Worm (Caenorhabditis elegans) whole organism, L4 larva: Measurements from ENCODE around the gene fbxa-27.

ENCODE experiments used
- aly-2 ChIP-seq: sonication (generic microtip); optimal IDR thresholded peaks from 2 replicates; lab custom pipeline; 2018; ENCODE audit warnings: missing biosample characterization, missing genetic modification characterization
- daf-19 ChIP-seq: fragments of 200-800 bp; sonication (Bioruptor generic); conservative IDR thresholded peaks from 2 replicates; pipeline ENCODE4 v1.3.6; 2022; ENCODE audit warnings: missing genetic modification characterization, missing compliant biosample characterization
- dpl-1 ChIP-seq: fragments of 150-350 bp; optimal IDR thresholded peaks from 2 replicates; lab custom pipeline; 2014; ENCODE audit warnings: missing biosample characterization, missing genetic modification reagents, missing genetic modification characterization
- egl-27 ChIP-seq: sonication (generic microtip); optimal IDR thresholded peaks from 3 replicates; lab custom pipeline; 2017; ENCODE audit warnings: missing biosample characterization, missing genetic modification reagents, missing genetic modification characterization
- fos-1 ChIP-seq: fragments of 150-350 bp; optimal IDR thresholded peaks from 2 replicates; lab custom pipeline; 2014; ENCODE audit warnings: missing biosample characterization, missing genetic modification characterization
- lsy-2 ChIP-seq, 2 experiments: fragments of 150-350 bp in 1 of 2; sonication (generic microtip) in 1 of 2; optimal IDR thresholded peaks; 2 replicates each; lab custom pipeline; 2014 to 2017; ENCODE audit warnings: missing biosample characterization in 2 of 2, missing genetic modification characterization in 2 of 2
- nhr-28 ChIP-seq: fragments of 150-350 bp; optimal IDR thresholded peaks from 2 replicates; lab custom pipeline; 2014; ENCODE audit warnings: missing biosample characterization, missing genetic modification characterization
- pqm-1 ChIP-seq: sonication (generic microtip); optimal IDR thresholded peaks from 2 replicates; lab custom pipeline; 2017; ENCODE audit warnings: missing biosample characterization, missing genetic modification characterization
- saeg-2 ChIP-seq: fragments of 200-800 bp; sonication (Bioruptor generic); IDR thresholded peaks from 2 replicates; pipeline ENCODE4 v1.3.6; 2022; ENCODE audit warnings: missing genetic modification reagents, missing genetic modification characterization, missing compliant biosample characterization
- snpc-4 ChIP-seq: fragments of 150-350 bp; optimal IDR thresholded peaks from 2 replicates; lab custom pipeline; 2014; ENCODE audit warnings: missing biosample characterization, missing genetic modification characterization
- spr-1 ChIP-seq: sonication (generic microtip); optimal IDR thresholded peaks from 2 replicates; lab custom pipeline; 2016; ENCODE audit warnings: mild to moderate bottlenecking, missing genetic modification characterization, missing compliant biosample characterization
- unc-62 ChIP-seq, 3 experiments: fragments of 150-350 bp in 1 of 3; sonication (generic microtip); optimal IDR thresholded peaks in 2 of 3; peaks in 1 of 3; 1 replicate in 1 of 3; 2 replicates in 2 of 3; lab custom pipeline; 2014 to 2017; ENCODE audit warnings: missing biosample characterization in 3 of 3, missing genetic modification characterization in 3 of 3, missing genetic modification reagents in 3 of 3, missing genotype in 1 of 3
- zag-1 ChIP-seq: fragments of 150-350 bp; optimal IDR thresholded peaks from 2 replicates; lab custom pipeline; 2014; ENCODE audit warnings: missing biosample characterization, missing genetic modification characterization
- zip-2 ChIP-seq: fragments of 150-350 bp; optimal IDR thresholded peaks from 2 replicates; lab custom pipeline; 2014; ENCODE audit warnings: missing biosample characterization, missing genetic modification characterization

ce11 chrIII:1321561-1321960, 21.2 kb upstream of the fbxa-27 start, which contains the start of gene fbxa-15:
- no peak for TF ChIP-seq fos-1 (tag; lab: Kevin White, UChicago)
- TF ChIP-seq nhr-28 (tag; lab: Kevin White, UChicago): no peak
- no peak for TF ChIP-seq snpc-4 (tag; lab: Kevin White, UChicago)
- TF ChIP-seq daf-19 (GFP tag; lab: Robert Waterston, UW): no peak
- no peak for TF ChIP-seq egl-27 (tag; lab: Kevin White, UChicago)
- TF ChIP-seq unc-62 (GFP tag; optimal IDR thresholded peaks at IDR 0.05 in 1 of 2; lab: Kevin White, UChicago): no peak
- no peak for TF ChIP-seq unc-62 (tag; optimal IDR thresholded peaks at IDR 0.05; lab: Kevin White, UChicago)
- TF ChIP-seq saeg-2 (GFP tag; lab: Robert Waterston, UW): no peak
- TF ChIP-seq spr-1 (tag; lab: Kevin White, UChicago): no peak
- TF ChIP-seq zip-2 (tag; lab: Kevin White, UChicago): no peak
- no peak for TF ChIP-seq pqm-1 (tag; lab: Kevin White, UChicago)
- TF ChIP-seq dpl-1 (GFP tag; lab: Kevin White, UChicago): no peak
- no peak for TF ChIP-seq aly-2 (tag; lab: Kevin White, UChicago)
- TF ChIP-seq zag-1: no peak
- no peak for TF ChIP-seq lsy-2 (tag; optimal IDR thresholded peaks at IDR 0.05; lab: Kevin White, UChicago)
